Fruit fly (Drosophila melanogaster): Measurements from ENCODE around the gene BORCS6.

DNA sequence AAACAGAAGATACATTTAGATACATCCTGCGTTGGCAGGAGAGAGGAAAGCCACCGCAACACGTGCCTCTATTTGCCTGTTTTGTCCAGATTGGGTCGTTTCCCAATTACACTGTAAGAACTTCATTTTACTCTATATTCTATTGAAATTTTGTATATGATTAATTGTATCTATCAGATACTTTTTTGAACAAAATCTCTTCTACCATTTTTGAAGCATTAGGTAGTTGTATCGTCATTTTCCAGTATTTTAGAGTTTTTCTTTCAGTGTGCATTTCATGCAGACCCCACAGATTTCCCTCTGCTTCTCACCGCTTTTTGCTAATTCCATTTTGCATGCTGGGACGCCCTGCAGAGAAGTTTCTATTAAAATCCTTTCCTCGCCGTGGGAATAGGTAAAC is 13.9 kb downstream of the BORCS6 start:
- TF ChIP-seq pan (optimal IDR thresholded peaks at IDR 0.05): no peak
- TF ChIP-seq usp (GFP tag; optimal IDR thresholded peaks at IDR 0.05): no peak
- no peak for TF ChIP-seq psq (optimal IDR thresholded peaks at IDR 0.05)
- TF ChIP-seq CG8478 (optimal IDR thresholded peaks at IDR 0.05): no peak
- TF ChIP-seq EcR (GFP tag; optimal IDR thresholded peaks at IDR 0.05): no peak
- no peak for TF ChIP-seq Dll (optimal IDR thresholded peaks at IDR 0.05)

Measured in whole organism.